In genomic region chr2L:17422089-17422488, dm6 we compare ENCODE assay signal across 2 fruit fly cellular contexts.
A peak's percentile ranks its signal among the peaks of the same experiment; 100 is the strongest.
TF ChIP-seq lines count a peak whose summit lies in the region.

No protein-coding gene starts in this region.

TF ChIP-seq in whole organism, embryonic, 481 proteins besides CTCF, POLR2A, EP300 and RAD21 (continued from another document):
- TF ChIP-seq prd (optimal IDR thresholded peaks at IDR 0.05; lab: Kevin White, UChicago) (no peak), prd (GFP tag; IDR thresholded peaks at IDR 0.05; lab: Robert Waterston, UW) (no peak), ken (GFP tag; IDR thresholded peaks at IDR 0.05; lab: Robert Waterston, UW) (no peak), Hsf (GFP tag; optimal IDR thresholded peaks at IDR 0.05; lab: Kevin White, UChicago) (no peak), gt (GFP tag; IDR thresholded peaks at IDR 0.05; lab: Robert Waterston, UW) (no peak), ash1 (GFP tag; optimal IDR thresholded peaks at IDR 0.05; lab: Kevin White, UChicago) (no peak), bsh (GFP tag; optimal IDR thresholded peaks at IDR 0.05; lab: Kevin White, UChicago) (peak in 1 of 2 experiments; percentile 2), CG14965 (GFP tag; optimal IDR thresholded peaks at IDR 0.05; lab: Kevin White, UChicago; ENCODE audit: borderline replicate concordance) (no peak), unpg (GFP tag; optimal IDR thresholded peaks at IDR 0.05; lab: Kevin White, UChicago) (peak; percentile 1), CG2129 (GFP tag; IDR thresholded peaks at IDR 0.05; lab: Robert Waterston, UW; ENCODE audit: partially characterized antibody) (no peak), CG15269 (tag; optimal IDR thresholded peaks at IDR 0.05; lab: Kevin White, UChicago) (no peak), Sry-δ (GFP tag; optimal IDR thresholded peaks at IDR 0.05; lab: Kevin White, UChicago) (no peak), CG8944 (GFP tag; optimal IDR thresholded peaks at IDR 0.05; lab: Kevin White, UChicago) (no peak), knrl (GFP tag; IDR thresholded peaks at IDR 0.05; lab: Robert Waterston, UW; ENCODE audit: partially characterized antibody) (no peak), dysf (GFP tag; IDR thresholded peaks at IDR 0.05; lab: Robert Waterston, UW) (no peak), zf30C (GFP tag; optimal IDR thresholded peaks at IDR 0.05; lab: Kevin White, UChicago) (no peak), CG34224 (GFP tag; IDR thresholded peaks at IDR 0.05; lab: Robert Waterston, UW; ENCODE audit: partially characterized antibody) (no peak), CG15514 (GFP tag; optimal IDR thresholded peaks at IDR 0.05; lab: Kevin White, UChicago) (no peak), grau (tag; optimal IDR thresholded peaks at IDR 0.05; lab: Kevin White, UChicago) (peak; percentile 27), dmrt99B (tag; optimal IDR thresholded peaks at IDR 0.05; lab: Kevin White, UChicago) (peak; percentile 38), oc (tag; optimal IDR thresholded peaks at IDR 0.05; lab: Kevin White, UChicago) (peak; percentile 13), Hr51 (GFP tag; optimal IDR thresholded peaks at IDR 0.05; lab: Kevin White, UChicago) (peak in 1 of 2 experiments; percentile 32), Dp (GFP tag; optimal IDR thresholded peaks at IDR 0.05; lab: Kevin White, UChicago) (no peak), sens (GFP tag; lab: Kevin White, UChicago) (peak; percentile 57), pfk (GFP tag; optimal IDR thresholded peaks at IDR 0.05; lab: Kevin White, UChicago) (no peak), Sox102F (GFP tag; optimal IDR thresholded peaks at IDR 0.05; lab: Kevin White, UChicago) (peak; percentile 30), ham (GFP tag; IDR thresholded peaks at IDR 0.05; lab: Robert Waterston, UW) (no peak), crol (GFP tag; IDR thresholded peaks at IDR 0.05; lab: Robert Waterston, UW) (no peak), CG16779 (GFP tag; IDR thresholded peaks at IDR 0.05; lab: Robert Waterston, UW) (no peak), inv (GFP tag; IDR thresholded peaks at IDR 0.05; lab: Robert Waterston, UW; ENCODE audit: partially characterized antibody) (no peak), CG11504 (tag; optimal IDR thresholded peaks at IDR 0.05; lab: Kevin White, UChicago) (peak; percentile 60), h (optimal IDR thresholded peaks at IDR 0.05; lab: Kevin White, UChicago) (no peak), kni (GFP tag; optimal IDR thresholded peaks at IDR 0.05; lab: Kevin White, UChicago) (no peak), Xrp1 (GFP tag; IDR thresholded peaks at IDR 0.05; lab: Robert Waterston, UW) (no peak), Bdp1 (GFP tag; optimal IDR thresholded peaks at IDR 0.05; lab: Kevin White, UChicago) (no peak), nau (GFP tag; optimal IDR thresholded peaks at IDR 0.05; lab: Kevin White, UChicago) (no peak), odd (GFP tag; optimal IDR thresholded peaks at IDR 0.05; lab: Kevin White, UChicago) (no peak), Hmr (GFP tag; optimal IDR thresholded peaks at IDR 0.05; lab: Kevin White, UChicago) (peak; percentile 28)

TF ChIP-seq in whole organism, prepupa, 60 proteins besides CTCF, POLR2A, EP300 and RAD21 (continued from another document):
- no peak for TF ChIP-seq esn (GFP tag; optimal IDR thresholded peaks at IDR 0.05; lab: Kevin White, UChicago)
